Fruit fly (Drosophila melanogaster) whole organism, embryonic: ENCODE results near the gene Cyp4ac1.

Experiments used
- Asciz ChIP-seq: fragments of 200-800 bp; sonication (Bioruptor generic); optimal IDR thresholded peaks from 2 replicates; lab custom pipeline; 2017; ENCODE audit warnings: missing biosample characterization, mild to moderate bottlenecking, missing genetic modification characterization, missing genetic modification reagents
- BtbVII ChIP-seq: fragments of 200-800 bp; sonication (Bioruptor generic); optimal IDR thresholded peaks from 3 replicates; lab custom pipeline; 2017; ENCODE audit warnings: missing biosample characterization, mild to moderate bottlenecking, missing genetic modification characterization
- CG10147 ChIP-seq: fragments of 200-800 bp; sonication (Bioruptor generic); optimal IDR thresholded peaks from 2 replicates; lab custom pipeline; 2019; ENCODE audit warnings: missing biosample characterization, mild to moderate bottlenecking, missing genetic modification characterization, moderate library complexity
- CG10209 ChIP-seq: fragments of 200-800 bp; sonication (Bioruptor generic); optimal IDR thresholded peaks from 3 replicates; lab custom pipeline; 2017; ENCODE audit warnings: missing biosample characterization, mild to moderate bottlenecking, missing genetic modification characterization, missing genetic modification reagents
- CG10267 ChIP-seq: fragments of 200-800 bp; sonication (Bioruptor generic); optimal IDR thresholded peaks from 2 replicates; lab custom pipeline; 2018; ENCODE audit warnings: missing biosample characterization, mild to moderate bottlenecking, missing genetic modification characterization, moderate library complexity
- CG10274 ChIP-seq: fragments of 200-800 bp; sonication (Bioruptor generic); optimal IDR thresholded peaks from 3 replicates; lab custom pipeline; 2017; ENCODE audit warnings: missing biosample characterization, mild to moderate bottlenecking, missing genetic modification characterization
- CG10431 ChIP-seq: fragments of 200-800 bp; sonication (Bioruptor generic); optimal IDR thresholded peaks from 3 replicates; lab custom pipeline; 2018; ENCODE audit warnings: missing biosample characterization, mild to moderate bottlenecking, missing genetic modification characterization
- CG12219 ChIP-seq: fragments of 200-800 bp; sonication (Bioruptor generic); optimal IDR thresholded peaks from 3 replicates; lab custom pipeline; 2018; ENCODE audit warnings: missing biosample characterization, mild to moderate bottlenecking, missing genetic modification characterization
- CG12659 ChIP-seq: fragments of 200-800 bp; sonication (Bioruptor generic); optimal IDR thresholded peaks from 3 replicates; lab custom pipeline; 2017; ENCODE audit warnings: mild to moderate bottlenecking, missing biosample characterization, missing genetic modification reagents, missing genetic modification characterization
- CG14965 ChIP-seq: fragments of 200-800 bp; sonication (Bioruptor generic); optimal IDR thresholded peaks from 2 replicates; lab custom pipeline; 2016; ENCODE audit warnings: missing biosample characterization, missing genetic modification characterization, borderline replicate concordance
- CG2129 ChIP-seq: fragments of 200-800 bp; sonication (Bioruptor generic); IDR thresholded peaks from 2 replicates; pipeline ENCODE4 v1.3.6; 2022; ENCODE audit warnings: missing biosample characterization, missing genetic modification characterization; ENCODE audit not compliant: partially characterized antibody
- CG2199 ChIP-seq: fragments of 200-800 bp; sonication (Bioruptor generic); IDR thresholded peaks from 3 replicates; pipeline ENCODE4 v1.3.6; 2022; ENCODE audit warnings: missing biosample characterization, missing genetic modification characterization
- CG31388 ChIP-seq: fragments of 200-800 bp; sonication (Bioruptor generic); optimal IDR thresholded peaks from 2 replicates; lab custom pipeline; 2016; ENCODE audit warnings: missing biosample characterization, missing genetic modification characterization
- CG8924 ChIP-seq: fragments of 200-800 bp; optimal IDR thresholded peaks from 3 replicates; lab custom pipeline; 2019; ENCODE audit warnings: missing biosample characterization, mild to moderate bottlenecking, missing genetic modification characterization, moderate library complexity
- CG9727 ChIP-seq: fragments of 200-800 bp; sonication (Bioruptor generic); optimal IDR thresholded peaks from 3 replicates; lab custom pipeline; 2017; ENCODE audit warnings: missing biosample characterization, mild to moderate bottlenecking, missing genetic modification characterization
- CHES-1-like ChIP-seq: fragments of 200-800 bp; sonication (Bioruptor generic); optimal IDR thresholded peaks from 2 replicates; lab custom pipeline; 2016; ENCODE audit warnings: missing biosample characterization, missing genetic modification characterization
- CTCF ChIP-seq: fragments of 200-800 bp; sonication (Bioruptor generic); optimal IDR thresholded peaks from 2 replicates; lab custom pipeline; 2017; ENCODE audit warnings: missing biosample characterization, mild to moderate bottlenecking, missing genetic modification characterization, moderate library complexity
- D ChIP-seq, 2 experiments: fragments of 200-800 bp in 1 of 2; fragments of >200 bp in 1 of 2; sonication (Bioruptor generic) in 1 of 2; optimal IDR thresholded peaks; 2 replicates in 1 of 2; 3 replicates in 1 of 2; lab custom pipeline; 2017; ENCODE audit warnings: mild to moderate bottlenecking in 1 of 2, missing biosample characterization in 1 of 2, missing genetic modification characterization in 1 of 2, missing genetic modification reagents in 1 of 2
- Hmr ChIP-seq: fragments of 200-800 bp; sonication (Bioruptor generic); optimal IDR thresholded peaks from 3 replicates; lab custom pipeline; 2017; ENCODE audit warnings: mild to moderate bottlenecking, missing biosample characterization, missing genetic modification reagents, missing genetic modification characterization
- Hr78 ChIP-seq, 2 experiments: fragments of 200-800 bp in 1 of 2; fragments of >200 bp in 1 of 2; sonication (Bioruptor generic) in 1 of 2; optimal IDR thresholded peaks; 2 replicates each; lab custom pipeline; 2017 to 2019; ENCODE audit warnings: missing biosample characterization in 2 of 2, missing genetic modification characterization in 2 of 2, mild to moderate bottlenecking in 1 of 2, moderate library complexity in 1 of 2
- Mad ChIP-seq: fragments of 200-800 bp; sonication (Bioruptor generic); optimal IDR thresholded peaks from 2 replicates; lab custom pipeline; 2016; ENCODE audit warnings: missing biosample characterization, missing genetic modification characterization
- Mrtf ChIP-seq: fragments of 200-800 bp; sonication (Bioruptor generic); IDR thresholded peaks from 3 replicates; pipeline ENCODE4 v1.3.6; 2022; ENCODE audit warnings: missing biosample characterization, missing genetic modification characterization
- Nf-YA ChIP-seq: fragments of 200-800 bp; sonication (Bioruptor generic); IDR thresholded peaks from 2 replicates; pipeline ENCODE4 v1.3.6; 2022; ENCODE audit warnings: missing biosample characterization, missing genetic modification characterization
- Opbp ChIP-seq: fragments of 200-800 bp; sonication (Bioruptor generic); IDR thresholded peaks from 3 replicates; pipeline ENCODE4 v1.3.6; 2022; ENCODE audit warnings: missing biosample characterization, missing genetic modification characterization; ENCODE audit not compliant: partially characterized antibody
- Sox102F ChIP-seq: fragments of 200-800 bp; sonication (Bioruptor generic); optimal IDR thresholded peaks from 2 replicates; lab custom pipeline; 2018; ENCODE audit warnings: missing biosample characterization, mild to moderate bottlenecking, missing genetic modification characterization, moderate library complexity
- Trl ChIP-seq, 3 experiments: fragments of >200 bp in 2 of 3; fragments of 200-800 bp in 1 of 3; sonication (Bioruptor generic) in 1 of 3; optimal IDR thresholded peaks; 2 replicates in 1 of 3; 3 replicates in 2 of 3; lab custom pipeline; 2016 to 2017; ENCODE audit warnings: missing biosample characterization in 1 of 3, missing genetic modification characterization in 1 of 3
- Usf ChIP-seq: fragments of 200-800 bp; sonication (Bioruptor generic); optimal IDR thresholded peaks from 2 replicates; lab custom pipeline; 2017; ENCODE audit warnings: missing genotype, missing biosample characterization, missing genetic modification characterization
- Xrp1 ChIP-seq: fragments of 200-800 bp; sonication (Bioruptor generic); IDR thresholded peaks from 2 replicates; pipeline ENCODE4 v1.3.6; 2022; ENCODE audit warnings: missing biosample characterization, missing genetic modification characterization
- ab ChIP-seq: fragments of 200-800 bp; sonication (Bioruptor generic); optimal IDR thresholded peaks from 2 replicates; lab custom pipeline; 2016; ENCODE audit warnings: missing biosample characterization, missing genetic modification characterization
- abd-A ChIP-seq: fragments of 200-800 bp; sonication (Bioruptor generic); optimal IDR thresholded peaks from 3 replicates; lab custom pipeline; 2019; ENCODE audit warnings: missing biosample characterization, mild to moderate bottlenecking, missing genetic modification characterization, moderate library complexity
- az2 ChIP-seq: fragments of 200-800 bp; sonication (Bioruptor generic); optimal IDR thresholded peaks from 3 replicates; lab custom pipeline; 2016; ENCODE audit warnings: missing biosample characterization, missing genetic modification characterization
- br ChIP-seq: fragments of >200 bp; optimal IDR thresholded peaks from 2 replicates; lab custom pipeline; 2017
- cato ChIP-seq: fragments of 200-800 bp; sonication (Bioruptor generic); optimal IDR thresholded peaks from 2 replicates; lab custom pipeline; 2016; ENCODE audit warnings: missing biosample characterization, missing genetic modification characterization, borderline replicate concordance
- corto ChIP-seq: fragments of 200-800 bp; sonication (Bioruptor generic); optimal IDR thresholded peaks from 2 replicates; lab custom pipeline; 2016; ENCODE audit warnings: missing biosample characterization, mild to moderate bottlenecking, missing genetic modification characterization, moderate library complexity
- crol ChIP-seq: fragments of 200-800 bp; sonication (Bioruptor generic); IDR thresholded peaks from 2 replicates; pipeline ENCODE4 v1.3.6; 2022; ENCODE audit warnings: missing biosample characterization, missing genetic modification characterization
- da ChIP-seq: fragments of 200-800 bp; sonication (Bioruptor generic); optimal IDR thresholded peaks from 2 replicates; lab custom pipeline; 2016; ENCODE audit warnings: missing biosample characterization, missing genetic modification characterization
- emc ChIP-seq: fragments of 200-800 bp; sonication (Bioruptor generic); optimal IDR thresholded peaks from 2 replicates; lab custom pipeline; 2016; ENCODE audit warnings: missing biosample characterization, missing genetic modification characterization
- en ChIP-seq: fragments of 200-800 bp; sonication (Bioruptor generic); optimal IDR thresholded peaks from 2 replicates; lab custom pipeline; 2016; ENCODE audit warnings: missing biosample characterization, missing genetic modification characterization
- ewg ChIP-seq: fragments of 200-800 bp; sonication (Bioruptor generic); optimal IDR thresholded peaks from 3 replicates; lab custom pipeline; 2017; ENCODE audit warnings: mild to moderate bottlenecking, missing biosample characterization, missing genetic modification reagents, missing genetic modification characterization
- gem ChIP-seq: fragments of 200-800 bp; sonication (Bioruptor generic); optimal IDR thresholded peaks from 2 replicates; lab custom pipeline; 2019; ENCODE audit warnings: missing biosample characterization, mild to moderate bottlenecking, missing genetic modification characterization, moderate library complexity
- hth ChIP-seq: fragments of >200 bp; optimal IDR thresholded peaks from 2 replicates; lab custom pipeline; 2017; ENCODE audit warnings: inconsistent platforms
- insv ChIP-seq, 2 experiments: fragments of 200-800 bp; sonication (Bioruptor generic); optimal IDR thresholded peaks; 3 replicates each; lab custom pipeline; 2016 to 2018; ENCODE audit warnings: missing biosample characterization in 2 of 2, missing genetic modification characterization in 2 of 2
- jing ChIP-seq: fragments of 200-800 bp; sonication (Bioruptor generic); optimal IDR thresholded peaks from 2 replicates; lab custom pipeline; 2018; ENCODE audit warnings: missing biosample characterization, mild to moderate bottlenecking, missing genetic modification characterization
- pb ChIP-seq: fragments of 200-800 bp; sonication (Bioruptor generic); optimal IDR thresholded peaks from 3 replicates; lab custom pipeline; 2016; ENCODE audit warnings: missing biosample characterization, missing genetic modification characterization
- repo ChIP-seq: fragments of 200-800 bp; sonication (Bioruptor generic); optimal IDR thresholded peaks from 2 replicates; lab custom pipeline; 2016; ENCODE audit warnings: missing biosample characterization, missing genetic modification characterization
- tin ChIP-seq: fragments of 200-800 bp; sonication (Bioruptor generic); optimal IDR thresholded peaks from 3 replicates; lab custom pipeline; 2016; ENCODE audit warnings: missing biosample characterization, missing genetic modification characterization
- twi ChIP-seq: fragments of 200-800 bp; optimal IDR thresholded peaks from 2 replicates; lab custom pipeline; 2019; ENCODE audit warnings: missing biosample characterization, mild to moderate bottlenecking, missing genetic modification characterization, moderate library complexity
- yki ChIP-seq: fragments of >200 bp; optimal IDR thresholded peaks from 3 replicates; lab custom pipeline; 2018
- zfh1 ChIP-seq: fragments of 200-800 bp; sonication (Bioruptor generic); IDR thresholded peaks from 3 replicates; pipeline ENCODE4 v1.3.6; 2022; ENCODE audit warnings: missing biosample characterization, missing genetic modification characterization

The Cyp4ac1 gene

dm6 chr2L:5256036-5256846, 7.6 kb upstream of the Cyp4ac1 start (continued):
- TF ChIP-seq Xrp1 (GFP tag; lab: Robert Waterston, UW) = peak; percentile 85
- 0 out of 2 replicates have a peak, but pooled peaks have one; percentile 18 for TF ChIP-seq Nf-YA
- TF ChIP-seq CG12659 (GFP tag; lab: Kevin White, UChicago) = peak; percentile 17
- no peak for TF ChIP-seq da (GFP tag; lab: Kevin White, UChicago)
- peak; percentile 37 for TF ChIP-seq az2 (GFP tag; lab: Kevin White, UChicago)
- no peak for TF ChIP-seq CHES-1-like
- no peak for TF ChIP-seq CG2129 (GFP tag; lab: Robert Waterston, UW)
- TF ChIP-seq Opbp (GFP tag; lab: Robert Waterston, UW) = no peak
- peak in 1 of 2 experiments; percentile 3 for TF ChIP-seq insv (GFP tag; optimal IDR thresholded peaks at IDR 0.05; lab: Kevin White, UChicago)
- TF ChIP-seq ab (GFP tag; lab: Kevin White, UChicago) = peak; percentile 9
- TF ChIP-seq Usf (GFP tag; lab: Kevin White, UChicago) = no peak
- peak; percentile 37 for TF ChIP-seq CG10267 (tag; lab: Kevin White, UChicago)
- no peak for TF ChIP-seq Trl (optimal IDR thresholded peaks at IDR 0.05; lab: Kevin White, UChicago)
- peak; percentile 48 for TF ChIP-seq Trl (GFP tag; optimal IDR thresholded peaks at IDR 0.05; lab: Kevin White, UChicago)
- peak; percentile 59 for TF ChIP-seq CG10209 (GFP tag; lab: Kevin White, UChicago)
- TF ChIP-seq Hmr (GFP tag; lab: Kevin White, UChicago) = no peak
- no peak for TF ChIP-seq Mrtf
- no peak for TF ChIP-seq CG10274
- TF ChIP-seq emc (GFP tag; lab: Kevin White, UChicago) = no peak
- peak; percentile 79 for TF ChIP-seq corto (GFP tag; lab: Kevin White, UChicago)
- TF ChIP-seq zfh1 (GFP tag; lab: Robert Waterston, UW) = peak; percentile 82
- no peak for TF ChIP-seq hth (lab: Kevin White, UChicago)
- no peak for TF ChIP-seq jing (GFP tag; lab: Kevin White, UChicago)
- TF ChIP-seq twi (tag; lab: Kevin White, UChicago) = peak; percentile 66
- no peak for TF ChIP-seq tin (GFP tag; lab: Kevin White, UChicago)
- no peak for TF ChIP-seq pb (GFP tag; lab: Kevin White, UChicago)
- TF ChIP-seq crol (GFP tag; lab: Robert Waterston, UW) = peak; percentile 31; the same call in 1 of the 2 replicates
- no peak for TF ChIP-seq repo (GFP tag; lab: Kevin White, UChicago)
- TF ChIP-seq gem (tag; lab: Kevin White, UChicago) = peak; percentile 55
- TF ChIP-seq CG10431 (GFP tag; lab: Kevin White, UChicago) = peak; percentile 35
- TF ChIP-seq Asciz (GFP tag; lab: Kevin White, UChicago) = peak; percentile 43
- no peak for TF ChIP-seq D (optimal IDR thresholded peaks at IDR 0.05; lab: Kevin White, UChicago)
- TF ChIP-seq D (GFP tag; optimal IDR thresholded peaks at IDR 0.05; lab: Kevin White, UChicago) = peak; percentile 61
- TF ChIP-seq CG2199 (GFP tag; lab: Robert Waterston, UW) = no peak
- TF ChIP-seq Mad = no peak
- TF ChIP-seq ewg (GFP tag; lab: Kevin White, UChicago) = no peak
- peak in 1 of 2 experiments; percentile 70 for TF ChIP-seq Hr78 (GFP tag; optimal IDR thresholded peaks at IDR 0.05; lab: Kevin White, UChicago)
- peak; percentile 41 for TF ChIP-seq CG8924 (tag; lab: Kevin White, UChicago)
- peak; percentile 8 for TF ChIP-seq cato (GFP tag; lab: Kevin White, UChicago)
- TF ChIP-seq br (lab: Kevin White, UChicago) = no peak
- peak; percentile 29 for TF ChIP-seq abd-A (tag; lab: Kevin White, UChicago)
- TF ChIP-seq BtbVII (GFP tag; lab: Kevin White, UChicago) = peak; percentile 25
- TF ChIP-seq CG12219 (GFP tag; lab: Kevin White, UChicago) = peak; percentile 46
- no peak for TF ChIP-seq CTCF
- no peak for TF ChIP-seq CG14965 (GFP tag; lab: Kevin White, UChicago)
- no peak for TF ChIP-seq en (GFP tag; lab: Kevin White, UChicago)
- TF ChIP-seq CG9727 = peak; percentile 72
- TF ChIP-seq CG31388 (GFP tag; lab: Kevin White, UChicago) = no peak
- TF ChIP-seq Sox102F (GFP tag; lab: Kevin White, UChicago) = peak; percentile 51
- no peak for TF ChIP-seq CG10147 (GFP tag; lab: Kevin White, UChicago)
- no peak for TF ChIP-seq yki (lab: Kevin White, UChicago)
